Worm (Caenorhabditis elegans) whole organism, L1 larva: ENCODE measurements around the gene wrt-2.

ENCODE experiments used
- efl-1 ChIP-seq, 4 experiments: fragments of 150-350 bp; optimal IDR thresholded peaks in 3 of 4; peaks in 1 of 4; 1 replicate in 1 of 4; 2 replicates in 3 of 4; lab custom pipeline; 2014; ENCODE audit warnings: missing biosample characterization in 2 of 4, missing genetic modification characterization in 2 of 4, missing genetic modification reagents in 2 of 4
- fos-1 ChIP-seq: fragments of 150-350 bp; optimal IDR thresholded peaks from 2 replicates; lab custom pipeline; 2014; ENCODE audit warnings: missing biosample characterization, missing genetic modification characterization
- irx-1 ChIP-seq: sonication (generic microtip); optimal IDR thresholded peaks from 2 replicates; lab custom pipeline; 2016; ENCODE audit warnings: missing genetic modification characterization, missing compliant biosample characterization

ce11 chrX:3141704-3142103, 47.6 kb upstream of the wrt-2 start:
- TF ChIP-seq efl-1 (optimal IDR thresholded peaks at IDR 0.05; lab: Kevin White, UChicago) (no peak), efl-1 (GFP tag; optimal IDR thresholded peaks at IDR 0.05 in 1 of 2; lab: Kevin White, UChicago) (no peak), irx-1 (tag; lab: Kevin White, UChicago) (no peak), fos-1 (no peak)
